Fruit fly (Drosophila melanogaster) whole organism, embryonic: ENCODE results near the gene Rip11.

Experiments used
- Ada2b ChIP-seq: fragments of 200-800 bp; sonication (Bioruptor generic); IDR thresholded peaks from 2 replicates; pipeline ENCODE4 v1.3.6; 2022; ENCODE audit warnings: missing biosample characterization, missing genetic modification characterization
- Antp ChIP-seq: fragments of 200-800 bp; sonication (Bioruptor generic); optimal IDR thresholded peaks from 3 replicates; lab custom pipeline; 2016; ENCODE audit warnings: missing biosample characterization, missing genetic modification characterization
- Awh ChIP-seq: fragments of 200-800 bp; sonication (Bioruptor generic); IDR thresholded peaks from 2 replicates; pipeline ENCODE4, ENCODE4 v1.3.6; 2022; ENCODE audit warnings: missing biosample characterization, missing genetic modification characterization
- CG11723 ChIP-seq: fragments of 200-800 bp; sonication (Bioruptor generic); optimal IDR thresholded peaks from 2 replicates; lab custom pipeline; 2017; ENCODE audit warnings: missing biosample characterization, mild to moderate bottlenecking, missing genetic modification characterization
- CG12155 ChIP-seq: fragments of 200-800 bp; sonication (Bioruptor generic); optimal IDR thresholded peaks from 3 replicates; lab custom pipeline; 2016; ENCODE audit warnings: missing biosample characterization, missing genetic modification characterization
- CG12391 ChIP-seq: fragments of 200-800 bp; sonication (Bioruptor generic); optimal IDR thresholded peaks from 3 replicates; lab custom pipeline; 2018; ENCODE audit warnings: missing biosample characterization, mild to moderate bottlenecking, missing genetic modification characterization, moderate library complexity
- CG14965 ChIP-seq: fragments of 200-800 bp; sonication (Bioruptor generic); optimal IDR thresholded peaks from 2 replicates; lab custom pipeline; 2016; ENCODE audit warnings: missing biosample characterization, missing genetic modification characterization, borderline replicate concordance
- CG15269 ChIP-seq: fragments of 200-800 bp; sonication (Bioruptor generic); optimal IDR thresholded peaks from 2 replicates; lab custom pipeline; 2018; ENCODE audit warnings: missing biosample characterization, mild to moderate bottlenecking, missing genetic modification characterization, moderate library complexity
- CG1647 ChIP-seq: fragments of 200-800 bp; sonication (Bioruptor generic); optimal IDR thresholded peaks from 3 replicates; lab custom pipeline; 2016; ENCODE audit warnings: missing biosample characterization, missing genetic modification characterization
- CG16813 ChIP-seq: fragments of 200-800 bp; sonication (Bioruptor generic); IDR thresholded peaks from 3 replicates; pipeline ENCODE4 v1.3.6; 2022; ENCODE audit warnings: missing biosample characterization, missing genetic modification characterization; ENCODE audit not compliant: partially characterized antibody
- CG17186 ChIP-seq: fragments of 200-800 bp; sonication (Bioruptor generic); optimal IDR thresholded peaks from 3 replicates; lab custom pipeline; 2017; ENCODE audit warnings: missing biosample characterization, missing genetic modification reagents, missing genetic modification characterization
- CG2116 ChIP-seq: fragments of 200-800 bp; sonication (Bioruptor generic); optimal IDR thresholded peaks from 3 replicates; lab custom pipeline; 2018; ENCODE audit warnings: missing biosample characterization, mild to moderate bottlenecking, missing genetic modification characterization
- CG2199 ChIP-seq: fragments of 200-800 bp; sonication (Bioruptor generic); IDR thresholded peaks from 3 replicates; pipeline ENCODE4 v1.3.6; 2022; ENCODE audit warnings: missing biosample characterization, missing genetic modification characterization
- CG2889 ChIP-seq: fragments of 200-800 bp; sonication (Bioruptor generic); IDR thresholded peaks from 3 replicates; pipeline ENCODE4 v1.3.6; 2022; ENCODE audit warnings: missing biosample characterization, missing genetic modification characterization
- CG31224 ChIP-seq: fragments of 200-800 bp; sonication (Bioruptor generic); IDR thresholded peaks from 2 replicates; pipeline ENCODE4 v1.3.6; 2022; ENCODE audit warnings: missing biosample characterization, missing genetic modification characterization
- CG34376 ChIP-seq: fragments of 200-800 bp; sonication (Bioruptor generic); optimal IDR thresholded peaks from 2 replicates; lab custom pipeline; 2018; ENCODE audit warnings: missing biosample characterization, mild to moderate bottlenecking, missing genetic modification characterization
- CG4360 ChIP-seq: fragments of 200-800 bp; sonication (Bioruptor generic); IDR thresholded peaks from 2 replicates; pipeline ENCODE4 v1.3.6; 2022; ENCODE audit warnings: missing biosample characterization, missing genetic modification characterization
- CG4820 ChIP-seq: fragments of 200-800 bp; sonication (Bioruptor generic); optimal IDR thresholded peaks from 3 replicates; lab custom pipeline; 2016; ENCODE audit warnings: missing biosample characterization, missing genetic modification characterization
- CG7357 ChIP-seq: fragments of 200-800 bp; sonication (Bioruptor generic); IDR thresholded peaks from 3 replicates; pipeline ENCODE4 v1.3.6; 2022; ENCODE audit warnings: missing biosample characterization, missing genetic modification characterization
- CG7786 ChIP-seq: fragments of 200-800 bp; sonication (Bioruptor generic); optimal IDR thresholded peaks from 2 replicates; lab custom pipeline; 2016; ENCODE audit warnings: missing biosample characterization, missing genetic modification characterization
- CG7987 ChIP-seq: fragments of 200-800 bp; sonication (Bioruptor generic); optimal IDR thresholded peaks from 2 replicates; lab custom pipeline; 2018; ENCODE audit warnings: missing biosample characterization, mild to moderate bottlenecking, missing genetic modification characterization, moderate library complexity
- CG8281 ChIP-seq: fragments of 200-800 bp; sonication (Bioruptor generic); optimal IDR thresholded peaks from 2 replicates; lab custom pipeline; 2018; ENCODE audit warnings: missing biosample characterization, mild to moderate bottlenecking, missing genetic modification characterization, moderate library complexity
- CG8765 ChIP-seq: fragments of 200-800 bp; sonication (Bioruptor generic); IDR thresholded peaks from 2 replicates; pipeline ENCODE4 v1.3.6; 2022; ENCODE audit warnings: missing biosample characterization, missing genetic modification characterization
- CHES-1-like ChIP-seq: fragments of 200-800 bp; sonication (Bioruptor generic); optimal IDR thresholded peaks from 2 replicates; lab custom pipeline; 2016; ENCODE audit warnings: missing biosample characterization, missing genetic modification characterization
- CTCF ChIP-seq: fragments of 200-800 bp; sonication (Bioruptor generic); optimal IDR thresholded peaks from 2 replicates; lab custom pipeline; 2017; ENCODE audit warnings: missing biosample characterization, mild to moderate bottlenecking, missing genetic modification characterization, moderate library complexity
- Hmr ChIP-seq: fragments of 200-800 bp; sonication (Bioruptor generic); optimal IDR thresholded peaks from 3 replicates; lab custom pipeline; 2017; ENCODE audit warnings: mild to moderate bottlenecking, missing biosample characterization, missing genetic modification reagents, missing genetic modification characterization
- Kr ChIP-seq: fragments of 200-800 bp; sonication (Bioruptor generic); optimal IDR thresholded peaks from 2 replicates; lab custom pipeline; 2017; ENCODE audit warnings: missing biosample characterization, mild to moderate bottlenecking, missing genetic modification characterization
- MTF-1 ChIP-seq: fragments of 200-800 bp; sonication (Bioruptor generic); optimal IDR thresholded peaks from 2 replicates; lab custom pipeline; 2018; ENCODE audit warnings: missing biosample characterization, mild to moderate bottlenecking, missing genetic modification characterization, borderline replicate concordance
- Mrtf ChIP-seq: fragments of 200-800 bp; sonication (Bioruptor generic); IDR thresholded peaks from 3 replicates; pipeline ENCODE4 v1.3.6; 2022; ENCODE audit warnings: missing biosample characterization, missing genetic modification characterization
- Nf-YB ChIP-seq: fragments of 200-800 bp; sonication (Bioruptor generic); optimal IDR thresholded peaks from 3 replicates; lab custom pipeline; 2019; ENCODE audit warnings: missing biosample characterization, mild to moderate bottlenecking, missing genetic modification characterization, moderate library complexity
- Oaz ChIP-seq: fragments of 200-800 bp; sonication (Bioruptor generic); IDR thresholded peaks from 2 replicates; pipeline ENCODE4 v1.3.6; 2022; ENCODE audit warnings: missing biosample characterization, missing genetic modification characterization
- Ptx1 ChIP-seq: fragments of 200-800 bp; sonication (Bioruptor generic); IDR thresholded peaks from 2 replicates; pipeline ENCODE4 v1.3.6; 2022; ENCODE audit warnings: missing biosample characterization, missing genetic modification characterization
- Side ChIP-seq: fragments of 200-800 bp; sonication (Bioruptor generic); optimal IDR thresholded peaks from 2 replicates; lab custom pipeline; 2016; ENCODE audit warnings: missing biosample characterization, missing genetic modification characterization
- Sox100B ChIP-seq: fragments of 200-800 bp; sonication (Bioruptor generic); optimal IDR thresholded peaks from 3 replicates; lab custom pipeline; 2018; ENCODE audit warnings: missing biosample characterization, mild to moderate bottlenecking, missing genetic modification characterization
- ato ChIP-seq: fragments of 200-800 bp; sonication (Bioruptor generic); IDR thresholded peaks from 2 replicates; pipeline ENCODE4 v1.3.6; 2022; ENCODE audit warnings: missing biosample characterization, missing genetic modification characterization; ENCODE audit not compliant: partially characterized antibody
- chif ChIP-seq, 2 experiments: fragments of 200-800 bp; sonication (Bioruptor generic); optimal IDR thresholded peaks; 3 replicates each; lab custom pipeline; 2016; ENCODE audit warnings: missing biosample characterization in 2 of 2, missing genetic modification characterization in 2 of 2
- crc ChIP-seq: fragments of 200-800 bp; sonication (Bioruptor generic); optimal IDR thresholded peaks from 2 replicates; lab custom pipeline; 2016; ENCODE audit warnings: missing biosample characterization, missing genetic modification characterization
- da ChIP-seq: fragments of 200-800 bp; sonication (Bioruptor generic); optimal IDR thresholded peaks from 2 replicates; lab custom pipeline; 2016; ENCODE audit warnings: missing biosample characterization, missing genetic modification characterization
- grn ChIP-seq: fragments of 200-800 bp; sonication (Bioruptor generic); optimal IDR thresholded peaks from 3 replicates; lab custom pipeline; 2017; ENCODE audit warnings: missing biosample characterization, missing genetic modification characterization
- gsb ChIP-seq: fragments of 200-800 bp; sonication (Bioruptor generic); IDR thresholded peaks from 2 replicates; pipeline ENCODE4 v1.3.6; 2022; ENCODE audit warnings: missing biosample characterization, missing genetic modification characterization
- jing ChIP-seq: fragments of 200-800 bp; sonication (Bioruptor generic); optimal IDR thresholded peaks from 2 replicates; lab custom pipeline; 2018; ENCODE audit warnings: missing biosample characterization, mild to moderate bottlenecking, missing genetic modification characterization
- peb ChIP-seq: fragments of 200-800 bp; sonication (Bioruptor generic); IDR thresholded peaks from 2 replicates; pipeline ENCODE4 v1.3.6; 2022; ENCODE audit warnings: missing biosample characterization, missing genetic modification characterization
- ro ChIP-seq: fragments of 200-800 bp; sonication (Bioruptor generic); IDR thresholded peaks from 2 replicates; pipeline ENCODE4 v1.3.6; 2022; ENCODE audit warnings: missing biosample characterization, missing genetic modification characterization
- stc ChIP-seq: fragments of 200-800 bp; sonication (Bioruptor generic); IDR thresholded peaks from 2 replicates; pipeline ENCODE4 v1.3.6; 2022; ENCODE audit warnings: missing biosample characterization, missing genetic modification characterization
- stwl ChIP-seq: fragments of 200-800 bp; sonication (Bioruptor generic); optimal IDR thresholded peaks from 3 replicates; lab custom pipeline; 2018; ENCODE audit warnings: missing biosample characterization, mild to moderate bottlenecking, missing genetic modification characterization, moderate library complexity
- tap ChIP-seq: fragments of 200-800 bp; optimal IDR thresholded peaks from 3 replicates; lab custom pipeline; 2019; ENCODE audit warnings: missing biosample characterization, mild to moderate bottlenecking, missing genetic modification characterization, moderate library complexity
- twi ChIP-seq: fragments of 200-800 bp; optimal IDR thresholded peaks from 2 replicates; lab custom pipeline; 2019; ENCODE audit warnings: missing biosample characterization, mild to moderate bottlenecking, missing genetic modification characterization, moderate library complexity
- unpg ChIP-seq: fragments of 200-800 bp; sonication (Bioruptor generic); optimal IDR thresholded peaks from 3 replicates; lab custom pipeline; 2018; ENCODE audit warnings: missing biosample characterization, mild to moderate bottlenecking, missing genetic modification characterization, moderate library complexity
- yki ChIP-seq: fragments of >200 bp; optimal IDR thresholded peaks from 3 replicates; lab custom pipeline; 2018
- zfh1 ChIP-seq: fragments of 200-800 bp; sonication (Bioruptor generic); IDR thresholded peaks from 3 replicates; pipeline ENCODE4 v1.3.6; 2022; ENCODE audit warnings: missing biosample characterization, missing genetic modification characterization

Rip11 gene

dm6 chrX:18646855-18647699, at the start of gene Rip11 (continued):
- TF ChIP-seq crc (no peak), CHES-1-like (GFP tag; lab: Kevin White, UChicago) (peak; percentile 50), CG16813 (GFP tag; lab: Robert Waterston, UW) (no peak), jing (no peak), peb (no peak), ro (GFP tag; lab: Robert Waterston, UW) (no peak), Awh (GFP tag; lab: Robert Waterston, UW) (no peak), chif (GFP tag; optimal IDR thresholded peaks at IDR 0.05; lab: Kevin White, UChicago) (peak in 1 of 2 experiments; percentile 3), CG14965 (no peak), CG15269 (tag; lab: Kevin White, UChicago) (peak; percentile 37), Side (GFP tag; lab: Kevin White, UChicago) (peak; percentile 28), CG8765 (0 out of 2 replicates have a peak, but pooled peaks have one; percentile 21), da (GFP tag; lab: Kevin White, UChicago) (no peak), Oaz (GFP tag; lab: Robert Waterston, UW) (no peak), CG2889 (GFP tag; lab: Robert Waterston, UW) (peak; percentile 9; the same call in 1 of the 3 replicates), ato (0 out of 2 replicates have a peak, but pooled peaks have one; percentile 16), twi (tag; lab: Kevin White, UChicago) (no peak), Hmr (GFP tag; lab: Kevin White, UChicago) (peak; percentile 39), CG2116 (GFP tag; lab: Kevin White, UChicago) (no peak), Kr (GFP tag; lab: Kevin White, UChicago) (no peak), CG17186 (GFP tag; lab: Kevin White, UChicago) (peak; percentile 70), CG11723 (GFP tag; lab: Kevin White, UChicago) (no peak), CG8281 (tag; lab: Kevin White, UChicago) (no peak), unpg (GFP tag; lab: Kevin White, UChicago) (peak; percentile 21), CG12391 (tag; lab: Kevin White, UChicago) (no peak), stwl (no peak), MTF-1 (GFP tag; lab: Kevin White, UChicago) (no peak), Sox100B (GFP tag; lab: Kevin White, UChicago) (no peak), Ptx1 (GFP tag; lab: Robert Waterston, UW) (no peak), CG7357 (no peak), CG4820 (GFP tag; lab: Kevin White, UChicago) (no peak), CG31224 (GFP tag; lab: Robert Waterston, UW) (no peak), grn (GFP tag; lab: Kevin White, UChicago) (no peak), tap (tag; lab: Kevin White, UChicago) (no peak), Mrtf (GFP tag; lab: Robert Waterston, UW) (peak; percentile 43; the same call in 1 of the 3 replicates), Ada2b (GFP tag; lab: Robert Waterston, UW) (peak; percentile 39; the same call in 1 of the 2 replicates), Nf-YB (GFP tag; lab: Kevin White, UChicago) (no peak), CG4360 (GFP tag; lab: Robert Waterston, UW) (peak; percentile 85), Antp (no peak), CG2199 (no peak), CG7786 (peak; percentile 27), yki (lab: Kevin White, UChicago) (no peak), CTCF (GFP tag; lab: Kevin White, UChicago) (peak; percentile 29), gsb (GFP tag; lab: Robert Waterston, UW) (no peak), CG1647 (GFP tag; lab: Kevin White, UChicago) (no peak), stc (GFP tag; lab: Robert Waterston, UW) (peak; percentile 43; the same call in 1 of the 2 replicates), zfh1 (GFP tag; lab: Robert Waterston, UW) (peak; percentile 43; the same call in 1 of the 3 replicates), CG12155 (GFP tag; lab: Kevin White, UChicago) (no peak), CG34376 (GFP tag; lab: Kevin White, UChicago) (peak; percentile 16), CG7987 (no peak)
